Worm (Caenorhabditis elegans): ENCODE results near the gene R04B3.1.
A peak's percentile ranks its signal among the peaks of the same experiment; 100 is the strongest.

R04B3.1 gene

ce11 chrX:2506738-2507137 is 35.5 kb upstream of the R04B3.1 start:
- TF ChIP-seq fkh-2 (tag; optimal IDR thresholded peaks at IDR 0.05) (no peak), nhr-12 (tag; optimal IDR thresholded peaks at IDR 0.05) (no peak), nhr-77 (tag; optimal IDR thresholded peaks at IDR 0.05) (no peak), elt-2 (tag; optimal IDR thresholded peaks at IDR 0.05) (no peak), unc-62 (GFP tag; optimal IDR thresholded peaks at IDR 0.05) (no peak), nhr-43 (tag; optimal IDR thresholded peaks at IDR 0.05; ENCODE audit: poor library complexity, severe bottlenecking) (no peak), nhr-237 (tag; optimal IDR thresholded peaks at IDR 0.05) (no peak), lsy-12 (tag; optimal IDR thresholded peaks at IDR 0.05) (no peak), ZK546.5 (tag; optimal IDR thresholded peaks at IDR 0.05) (no peak), ztf-11 (tag; optimal IDR thresholded peaks at IDR 0.05) (no peak), lin-15B (tag; optimal IDR thresholded peaks at IDR 0.05) (no peak), zag-1 (tag; optimal IDR thresholded peaks at IDR 0.05) (no peak), snpc-4 (tag; optimal IDR thresholded peaks at IDR 0.05) (no peak), ceh-16 (tag; optimal IDR thresholded peaks at IDR 0.05) (no peak), ceh-82 (tag; optimal IDR thresholded peaks at IDR 0.05) (no peak), nhr-25 (tag; optimal IDR thresholded peaks at IDR 0.05) (no peak)

- TF ChIP-seq snpc-4 (tag; optimal IDR thresholded peaks at IDR 0.05), result no peak
- no peak for TF ChIP-seq nhr-43 (tag; optimal IDR thresholded peaks at IDR 0.05; ENCODE audit: poor library complexity, severe bottlenecking)
- no peak for TF ChIP-seq nhr-67 (tag; optimal IDR thresholded peaks at IDR 0.05)
- TF ChIP-seq pha-4 (tag; optimal IDR thresholded peaks at IDR 0.05), result peak; percentile 46
- no peak for TF ChIP-seq nhr-23 (tag; optimal IDR thresholded peaks at IDR 0.05)
- TF ChIP-seq zag-1 (tag; optimal IDR thresholded peaks at IDR 0.05), result no peak
- no peak for TF ChIP-seq ZK546.5 (tag; optimal IDR thresholded peaks at IDR 0.05)
- TF ChIP-seq lin-39 (tag; optimal IDR thresholded peaks at IDR 0.05), result peak; percentile 19
- peak; percentile 21 for TF ChIP-seq nhr-25 (tag; optimal IDR thresholded peaks at IDR 0.05)
Observed at ce11 chrX:2497816-2498215, 26.6 kb upstream of the R04B3.1 start.

- TF ChIP-seq ceh-28 (tag; optimal IDR thresholded peaks at IDR 0.05), result peak; percentile 44
- no peak for TF ChIP-seq skn-1 (tag; optimal IDR thresholded peaks at IDR 0.05)
- TF ChIP-seq elt-3 (tag; optimal IDR thresholded peaks at IDR 0.05), result no peak
- TF ChIP-seq lsy-12 (tag; optimal IDR thresholded peaks at IDR 0.05), result peak; percentile 45
- no peak for TF ChIP-seq egl-5 (tag; optimal IDR thresholded peaks at IDR 0.05)
- peak; percentile 10 for TF ChIP-seq lin-39 (tag; optimal IDR thresholded peaks at IDR 0.05)
- no peak for TF ChIP-seq nhr-76 (tag; optimal IDR thresholded peaks at IDR 0.05)
- TF ChIP-seq nhr-237 (tag; optimal IDR thresholded peaks at IDR 0.05), result no peak
- no peak for TF ChIP-seq lin-15B (tag; optimal IDR thresholded peaks at IDR 0.05)
- no peak for TF ChIP-seq nhr-67 (tag; optimal IDR thresholded peaks at IDR 0.05)
- TF ChIP-seq fkh-10 (GFP tag; optimal IDR thresholded peaks at IDR 0.05), result no peak
- no peak for TF ChIP-seq snpc-4 (tag; optimal IDR thresholded peaks at IDR 0.05)
- peak; percentile 76 for TF ChIP-seq nhr-25 (tag; optimal IDR thresholded peaks at IDR 0.05)
- TF ChIP-seq nhr-11 (tag; optimal IDR thresholded peaks at IDR 0.05), result no peak
- TF ChIP-seq jun-1 (tag; optimal IDR thresholded peaks at IDR 0.05), result no peak
- TF ChIP-seq pha-4 (tag; optimal IDR thresholded peaks at IDR 0.05), result peak; percentile 23
- TF ChIP-seq unc-62 (GFP tag; optimal IDR thresholded peaks at IDR 0.05), result no peak
- TF ChIP-seq ZK546.5 (tag; optimal IDR thresholded peaks at IDR 0.05), result no peak
- TF ChIP-seq elt-2 (tag; optimal IDR thresholded peaks at IDR 0.05), result peak; percentile 14
- TF ChIP-seq sea-2 (GFP tag; optimal IDR thresholded peaks at IDR 0.05), result no peak
- TF ChIP-seq R02D3.7 (tag; optimal IDR thresholded peaks at IDR 0.05), result no peak
- no peak for TF ChIP-seq tbx-2 (tag; optimal IDR thresholded peaks at IDR 0.05)
- TF ChIP-seq egl-27 (tag; optimal IDR thresholded peaks at IDR 0.05), result no peak
- TF ChIP-seq ceh-9 (tag; optimal IDR thresholded peaks at IDR 0.05), result no peak
- TF ChIP-seq nhr-77 (tag; optimal IDR thresholded peaks at IDR 0.05), result no peak
- no peak for TF ChIP-seq fkh-2 (tag; optimal IDR thresholded peaks at IDR 0.05)
- no peak for TF ChIP-seq nhr-28 (tag; optimal IDR thresholded peaks at IDR 0.05)
- no peak for TF ChIP-seq ztf-11 (tag; optimal IDR thresholded peaks at IDR 0.05)
- TF ChIP-seq fos-1 (tag; optimal IDR thresholded peaks at IDR 0.05), result no peak
- no peak for TF ChIP-seq eor-1 (tag; optimal IDR thresholded peaks at IDR 0.05)
- TF ChIP-seq elt-1 (tag; optimal IDR thresholded peaks at IDR 0.05), result no peak
- TF ChIP-seq nhr-43 (tag; optimal IDR thresholded peaks at IDR 0.05; ENCODE audit: poor library complexity, severe bottlenecking), result peak; percentile 21
- TF ChIP-seq zag-1 (tag; optimal IDR thresholded peaks at IDR 0.05), result no peak
- TF ChIP-seq pqm-1 (tag; optimal IDR thresholded peaks at IDR 0.05), result no peak
- TF ChIP-seq mml-1 (tag; optimal IDR thresholded peaks at IDR 0.05), result no peak
- no peak for TF ChIP-seq unc-39 (tag; optimal IDR thresholded peaks at IDR 0.05)
- TF ChIP-seq aly-2 (tag; optimal IDR thresholded peaks at IDR 0.05), result no peak
- no peak for TF ChIP-seq nfya-1 (tag; optimal IDR thresholded peaks at IDR 0.05; ENCODE audit: insufficient read depth)
- TF ChIP-seq ceh-16 (tag; optimal IDR thresholded peaks at IDR 0.05), result peak; percentile 58
- TF ChIP-seq nhr-12 (tag; optimal IDR thresholded peaks at IDR 0.05), result no peak
- TF ChIP-seq nhr-23 (tag; optimal IDR thresholded peaks at IDR 0.05), result peak; percentile 49
- no peak for TF ChIP-seq mdl-1 (tag; optimal IDR thresholded peaks at IDR 0.05)
- TF ChIP-seq ama-1 (optimal IDR thresholded peaks at IDR 0.05), result no peak
- TF ChIP-seq hmg-11 (tag; optimal IDR thresholded peaks at IDR 0.05), result peak; percentile 51
- no peak for TF ChIP-seq ztf-4 (tag; optimal IDR thresholded peaks at IDR 0.05)
Observed at ce11 chrX:2495865-2496314, 24.7 kb upstream of the R04B3.1 start, which contains the start of gene rabr-1. TSS of gene rabr-1 (plus strand) at chrX:2496180.
